Worm (Caenorhabditis elegans): ENCODE results near the gene srh-272.

- no peak for TF ChIP-seq hmbx-1 (tag; optimal IDR thresholded peaks at IDR 0.05)
- no peak for TF ChIP-seq ama-1 (optimal IDR thresholded peaks at IDR 0.05)
- no peak for TF ChIP-seq hmg-4 (GFP tag; optimal IDR thresholded peaks at IDR 0.05)
- TF ChIP-seq sea-1 (GFP tag; conservative IDR thresholded peaks at IDR 0.05) = no peak
- TF ChIP-seq ets-7 (tag; optimal IDR thresholded peaks at IDR 0.05) = no peak
- TF ChIP-seq ceh-36 (tag; optimal IDR thresholded peaks at IDR 0.05) = no peak
- no peak for TF ChIP-seq tbx-37 (GFP tag; conservative IDR thresholded peaks at IDR 0.05)
- no peak for TF ChIP-seq F13C5.2 (tag; optimal IDR thresholded peaks at IDR 0.05)
- no peak for TF ChIP-seq scrt-1 (GFP tag; IDR thresholded peaks at IDR 0.05)
- TF ChIP-seq flt-1 (GFP tag; IDR thresholded peaks at IDR 0.05) = no peak
- no peak for TF ChIP-seq tra-4 (tag; optimal IDR thresholded peaks at IDR 0.05)
- no peak for TF ChIP-seq hnd-1 (tag; optimal IDR thresholded peaks at IDR 0.05)
- TF ChIP-seq ceh-13 (GFP tag; optimal IDR thresholded peaks at IDR 0.05) = no peak
Measured at ce11 chrV:2884411-2884810, 21.3 kb downstream of the srh-272 start, which contains the start of gene sre-24.

Data from whole organism, early embryonic.